Worm (Caenorhabditis elegans) whole organism, young adult: ENCODE results near the gene C18A11.1.

Experiments used
- D2030.7 ChIP-seq: fragments of 200-800 bp; sonication (Bioruptor generic); IDR thresholded peaks from 2 replicates; pipeline ENCODE4 v1.3.6; 2022; ENCODE audit warnings: missing genetic modification reagents, missing genetic modification characterization, missing compliant biosample characterization
- F33H1.4 ChIP-seq: fragments of 200-800 bp; sonication (Bioruptor generic); IDR thresholded peaks from 2 replicates; pipeline ENCODE4 v1.3.6; 2022; ENCODE audit warnings: missing genetic modification reagents, missing genetic modification characterization, missing compliant biosample characterization
- F49E8.2 ChIP-seq: sonication (generic microtip); optimal IDR thresholded peaks from 3 replicates; lab custom pipeline; 2017; ENCODE audit warnings: missing genetic modification characterization, mild to moderate bottlenecking, missing compliant biosample characterization, antibody characterized with exemption, moderate library complexity; ENCODE audit not compliant: insufficient read depth
- F52B5.7 ChIP-seq: sonication (generic microtip); optimal IDR thresholded peaks from 2 replicates; lab custom pipeline; 2016; ENCODE audit warnings: mild to moderate bottlenecking, missing genetic modification characterization, missing compliant biosample characterization
- T07F8.4 ChIP-seq: sonication (generic microtip); optimal IDR thresholded peaks from 2 replicates; lab custom pipeline; 2016; ENCODE audit warnings: mild to moderate bottlenecking, missing genetic modification characterization, moderate library complexity, missing compliant biosample characterization
- Y53G8AR.9 ChIP-seq: fragments of 200-800 bp; sonication (Bioruptor generic); conservative IDR thresholded peaks from 2 replicates; pipeline ENCODE4 v1.3.6; 2022; ENCODE audit warnings: missing genetic modification reagents, missing genetic modification characterization, missing compliant biosample characterization
- Y79H2A.3 ChIP-seq: fragments of 200-800 bp; sonication (Bioruptor generic); conservative IDR thresholded peaks from 2 replicates; pipeline ENCODE4 v1.3.6; 2022; ENCODE audit warnings: missing genetic modification reagents, missing genetic modification characterization, missing compliant biosample characterization
- Y95B8A.8 ChIP-seq: fragments of 200-800 bp; sonication (Bioruptor generic); IDR thresholded peaks from 2 replicates; pipeline ENCODE4 v1.3.6; 2022; ENCODE audit warnings: missing genetic modification reagents, missing genetic modification characterization, missing compliant biosample characterization
- aptf-2 ChIP-seq: fragments of 200-800 bp; sonication (Bioruptor generic); conservative IDR thresholded peaks from 2 replicates; pipeline ENCODE4 v1.3.6; 2022; ENCODE audit warnings: missing genetic modification reagents, missing genetic modification characterization, missing compliant biosample characterization
- attf-3 ChIP-seq: fragments of 200-800 bp; sonication (Bioruptor generic); conservative IDR thresholded peaks from 2 replicates; pipeline ENCODE4 v1.3.6; 2022; ENCODE audit warnings: missing genetic modification reagents, missing genetic modification characterization, missing compliant biosample characterization
- attf-6 ChIP-seq: fragments of 200-800 bp; sonication (Bioruptor generic); IDR thresholded peaks from 2 replicates; pipeline ENCODE4 v1.3.6; 2022; ENCODE audit warnings: missing genetic modification reagents, missing genetic modification characterization, missing compliant biosample characterization
- bed-2 ChIP-seq: fragments of 200-800 bp; sonication (Bioruptor generic); IDR thresholded peaks from 2 replicates; pipeline ENCODE4 v1.3.6; 2022; ENCODE audit warnings: missing genetic modification reagents, missing genetic modification characterization, missing compliant biosample characterization
- ceh-100 ChIP-seq: fragments of 200-800 bp; sonication (Bioruptor generic); IDR thresholded peaks from 2 replicates; pipeline ENCODE4 v1.3.6; 2022; ENCODE audit warnings: missing genetic modification reagents, missing genetic modification characterization, missing compliant biosample characterization
- efl-1 ChIP-seq: fragments of 150-350 bp; optimal IDR thresholded peaks from 2 replicates; lab custom pipeline; 2014; ENCODE audit warnings: missing biosample characterization, missing genetic modification reagents, missing genetic modification characterization
- egl-44 ChIP-seq: fragments of 200-800 bp; sonication (Bioruptor generic); IDR thresholded peaks from 2 replicates; pipeline ENCODE4 v1.3.6; 2022; ENCODE audit warnings: missing genetic modification reagents, missing genetic modification characterization, missing compliant biosample characterization
- ekl-4 ChIP-seq: fragments of 200-800 bp; sonication (Bioruptor generic); IDR thresholded peaks from 2 replicates; pipeline ENCODE4 v1.3.6; 2022; ENCODE audit warnings: missing genetic modification reagents, missing genetic modification characterization, missing compliant biosample characterization
- ets-4 ChIP-seq: fragments of 200-800 bp; sonication (Bioruptor generic); optimal IDR thresholded peaks from 2 replicates; lab custom pipeline; 2018; ENCODE audit warnings: mild to moderate bottlenecking, missing genetic modification characterization, missing compliant biosample characterization
- fkh-3 ChIP-seq: sonication (generic microtip); optimal IDR thresholded peaks from 2 replicates; lab custom pipeline; 2016; ENCODE audit warnings: mild to moderate bottlenecking, missing genetic modification characterization, missing compliant biosample characterization
- hmg-1.2 ChIP-seq: fragments of 200-800 bp; sonication (Bioruptor generic); IDR thresholded peaks from 2 replicates; pipeline ENCODE4 v1.3.6; 2022; ENCODE audit warnings: missing genetic modification reagents, missing genetic modification characterization, missing compliant biosample characterization
- let-607 ChIP-seq, 2 experiments: fragments of 200-800 bp in 1 of 2; sonication (Bioruptor generic) in 1 of 2; sonication (generic microtip) in 1 of 2; optimal IDR thresholded peaks; 2 replicates each; lab custom pipeline; 2016 to 2018; ENCODE audit warnings: mild to moderate bottlenecking in 2 of 2, missing compliant biosample characterization in 2 of 2, missing genetic modification characterization in 2 of 2, moderate library complexity in 2 of 2, missing genotype in 1 of 2
- lin-40 ChIP-seq: sonication (generic microtip); optimal IDR thresholded peaks from 2 replicates; lab custom pipeline; 2016; ENCODE audit warnings: missing genetic modification characterization, mild to moderate bottlenecking, missing compliant biosample characterization, missing genotype, missing genetic modification reagents
- lsl-1 ChIP-seq: fragments of 200-800 bp; sonication (Bioruptor generic); optimal IDR thresholded peaks from 2 replicates; lab custom pipeline; 2018; ENCODE audit warnings: mild to moderate bottlenecking, missing genetic modification characterization, moderate library complexity, missing compliant biosample characterization
- madf-3 ChIP-seq: fragments of 200-800 bp; sonication (Bioruptor generic); IDR thresholded peaks from 2 replicates; pipeline ENCODE4 v1.3.6; 2022; ENCODE audit warnings: missing genetic modification reagents, missing genetic modification characterization, missing compliant biosample characterization
- madf-6 ChIP-seq: fragments of 200-800 bp; sonication (Bioruptor generic); IDR thresholded peaks from 2 replicates; pipeline ENCODE4 v1.3.6; 2022; ENCODE audit warnings: missing genetic modification reagents, missing genetic modification characterization, missing compliant biosample characterization
- madf-8 ChIP-seq: fragments of 200-800 bp; sonication (Bioruptor generic); conservative IDR thresholded peaks from 2 replicates; pipeline ENCODE4 v1.3.6; 2022; ENCODE audit warnings: missing genetic modification reagents, missing genetic modification characterization, missing compliant biosample characterization
- mcd-1 ChIP-seq: fragments of 200-800 bp; sonication (Bioruptor generic); IDR thresholded peaks from 2 replicates; pipeline ENCODE4 v1.3.6; 2022; ENCODE audit warnings: missing genetic modification reagents, missing genetic modification characterization, missing compliant biosample characterization
- nfya-1 ChIP-seq: sonication (generic microtip); optimal IDR thresholded peaks from 2 replicates; lab custom pipeline; 2017; ENCODE audit warnings: antibody characterized with exemption, missing compliant biosample characterization, missing genetic modification characterization, borderline replicate concordance; ENCODE audit not compliant: insufficient read depth
- nhr-120 ChIP-seq: fragments of 200-800 bp; sonication (Bioruptor generic); IDR thresholded peaks from 2 replicates; pipeline ENCODE4 v1.3.6; 2022; ENCODE audit warnings: missing genetic modification characterization, missing compliant biosample characterization
- nhr-80 ChIP-seq: sonication (generic microtip); optimal IDR thresholded peaks from 2 replicates; lab custom pipeline; 2016; ENCODE audit warnings: missing genetic modification characterization, missing compliant biosample characterization
- nhr-90 ChIP-seq: sonication (generic microtip); optimal IDR thresholded peaks from 2 replicates; lab custom pipeline; 2016; ENCODE audit warnings: missing genotype, mild to moderate bottlenecking, missing genetic modification characterization, missing compliant biosample characterization
- snpc-1.3 ChIP-seq: sonication (generic microtip); optimal IDR thresholded peaks from 2 replicates; lab custom pipeline; 2017; ENCODE audit warnings: missing genetic modification characterization, mild to moderate bottlenecking, missing compliant biosample characterization, antibody characterized with exemption, moderate library complexity, missing genotype, missing genetic modification reagents; ENCODE audit not compliant: insufficient read depth
- snpc-3.4 ChIP-seq: sonication (generic microtip); optimal IDR thresholded peaks from 2 replicates; lab custom pipeline; 2017; ENCODE audit warnings: missing genetic modification characterization, mild to moderate bottlenecking, missing compliant biosample characterization, antibody characterized with exemption, moderate library complexity, missing genotype, missing genetic modification reagents
- tbp1 ChIP-seq: fragments of 200-800 bp; sonication (Bioruptor generic); optimal IDR thresholded peaks from 2 replicates; lab custom pipeline; 2018; ENCODE audit warnings: mild to moderate bottlenecking, missing genetic modification characterization, missing compliant biosample characterization
- tbx-9 ChIP-seq: sonication (generic microtip); optimal IDR thresholded peaks from 2 replicates; lab custom pipeline; 2016; ENCODE audit warnings: borderline replicate concordance, missing genetic modification characterization, inconsistent platforms, missing compliant biosample characterization
- tlf-1 ChIP-seq: fragments of 200-800 bp; sonication (Bioruptor generic); optimal IDR thresholded peaks from 2 replicates; lab custom pipeline; 2018; ENCODE audit warnings: mild to moderate bottlenecking, missing genetic modification characterization, missing compliant biosample characterization
- xnd-1 ChIP-seq: sonication (generic microtip); optimal IDR thresholded peaks from 2 replicates; lab custom pipeline; 2016; ENCODE audit warnings: missing genotype, missing genetic modification reagents, missing genetic modification characterization, missing compliant biosample characterization
- ztf-25 ChIP-seq: fragments of 200-800 bp; sonication (Bioruptor generic); IDR thresholded peaks from 2 replicates; pipeline ENCODE4 v1.3.6; 2022; ENCODE audit warnings: missing genetic modification reagents, missing genetic modification characterization, missing compliant biosample characterization
- ztf-26 ChIP-seq: sonication (generic microtip); optimal IDR thresholded peaks from 2 replicates; lab custom pipeline; 2017; ENCODE audit warnings: missing genetic modification characterization, missing compliant biosample characterization
- ztf-3 ChIP-seq: fragments of 200-800 bp; sonication (Bioruptor generic); optimal IDR thresholded peaks from 2 replicates; lab custom pipeline; 2018; ENCODE audit warnings: mild to moderate bottlenecking, missing genetic modification characterization, missing compliant biosample characterization
- ztf-6 ChIP-seq: fragments of 200-800 bp; sonication (Bioruptor generic); IDR thresholded peaks from 2 replicates; pipeline ENCODE4 v1.3.6; 2022; ENCODE audit warnings: missing genetic modification reagents, missing genetic modification characterization, missing compliant biosample characterization

C18A11.1 gene

ce11 chrX:8074527-8074926 lies 5.4 kb downstream of the C18A11.1 start:
- TF ChIP-seq nhr-80 (tag; lab: Kevin White, UChicago) (peak; percentile 80), F52B5.7 (tag; lab: Kevin White, UChicago) (no peak)

DNA sequence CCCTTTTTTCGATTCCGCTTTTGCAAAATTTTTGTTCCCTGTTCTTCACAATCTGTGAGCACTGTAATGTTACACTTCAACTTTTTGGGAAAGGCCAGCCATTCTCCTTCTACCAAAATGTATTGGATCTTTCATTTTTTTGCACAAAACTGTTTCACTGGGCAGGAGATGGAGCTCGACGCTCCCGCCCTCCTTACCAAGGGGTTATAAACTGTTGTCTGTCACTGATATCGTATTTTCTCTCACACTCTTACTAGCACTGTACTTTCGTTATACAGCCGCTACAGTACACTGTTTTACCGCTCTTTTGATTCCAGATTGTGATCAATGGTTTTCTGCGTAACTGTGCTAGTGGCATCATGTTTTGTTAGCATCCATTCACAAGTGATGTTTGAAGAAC lies 8.6 kb downstream of the C18A11.1 start, which contains the start of gene C46F2.1:
TSS of gene C46F2.1 (plus strand) at position 301 of the 400 bp plus-strand sequence.
- TF ChIP-seq ztf-25 (GFP tag; lab: Robert Waterston, UW): no peak
- TF ChIP-seq madf-8 (GFP tag; lab: Robert Waterston, UW): no peak
- no peak for TF ChIP-seq tbx-9 (tag; lab: Kevin White, UChicago)
- no peak for TF ChIP-seq snpc-1.3
- no peak for TF ChIP-seq attf-6 (GFP tag; lab: Robert Waterston, UW)
- TF ChIP-seq tbp1 (GFP tag; lab: Kevin White, UChicago): no peak
- no peak for TF ChIP-seq ceh-100
- TF ChIP-seq madf-6 (GFP tag; lab: Robert Waterston, UW): no peak
- TF ChIP-seq hmg-1.2 (GFP tag; lab: Robert Waterston, UW): no peak
- TF ChIP-seq lin-40: no peak
- TF ChIP-seq snpc-3.4 (tag; lab: Kevin White, UChicago): no peak
- no peak for TF ChIP-seq efl-1 (GFP tag; lab: Kevin White, UChicago)
- TF ChIP-seq nhr-90 (tag; lab: Kevin White, UChicago): no peak
- TF ChIP-seq F49E8.2 (tag; lab: Kevin White, UChicago): no peak
- no peak for TF ChIP-seq ekl-4 (GFP tag; lab: Robert Waterston, UW)
- no peak for TF ChIP-seq attf-3 (GFP tag; lab: Robert Waterston, UW)
- TF ChIP-seq fkh-3 (tag; lab: Kevin White, UChicago): no peak

ce11 chrX:8078374-8078773 lies 9.2 kb downstream of the C18A11.1 start:
- TF ChIP-seq lin-40 (no peak), nfya-1 (tag; lab: Kevin White, UChicago) (no peak), mcd-1 (no peak), D2030.7 (GFP tag; lab: Robert Waterston, UW) (no peak), madf-3 (no peak), nhr-80 (tag; lab: Kevin White, UChicago) (peak; percentile 54), F52B5.7 (tag; lab: Kevin White, UChicago) (no peak)

DNA sequence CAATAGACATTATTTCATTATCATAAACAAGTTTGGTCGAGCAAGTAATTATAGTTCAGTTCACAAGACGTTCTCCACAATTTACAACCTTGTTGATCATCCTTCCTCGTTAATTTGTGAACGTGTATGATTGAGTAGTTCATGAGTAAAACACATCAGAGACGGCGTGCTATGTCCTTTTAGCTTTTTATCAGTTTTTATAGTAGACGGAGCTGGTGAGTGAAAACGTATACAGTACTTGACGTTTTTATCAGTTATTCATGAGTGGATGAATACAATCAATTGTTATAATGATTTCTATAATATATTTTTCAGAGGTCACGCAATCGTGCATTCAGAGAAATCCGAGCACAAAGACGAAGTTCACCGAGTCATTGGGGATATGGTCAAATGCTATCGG lies 9.8 kb downstream of the C18A11.1 start:
- TF ChIP-seq lsl-1 (GFP tag; lab: Kevin White, UChicago) (no peak), let-607 (tag; optimal IDR thresholded peaks at IDR 0.05; lab: Kevin White, UChicago) (no peak), ztf-3 (GFP tag; lab: Kevin White, UChicago) (no peak), F33H1.4 (GFP tag; lab: Robert Waterston, UW) (no peak), bed-2 (GFP tag; lab: Robert Waterston, UW) (no peak)

ce11 chrX:8082703-8083102 lies 13.6 kb downstream of the C18A11.1 start:
- TF ChIP-seq xnd-1 (tag; lab: Kevin White, UChicago): no peak

DNA sequence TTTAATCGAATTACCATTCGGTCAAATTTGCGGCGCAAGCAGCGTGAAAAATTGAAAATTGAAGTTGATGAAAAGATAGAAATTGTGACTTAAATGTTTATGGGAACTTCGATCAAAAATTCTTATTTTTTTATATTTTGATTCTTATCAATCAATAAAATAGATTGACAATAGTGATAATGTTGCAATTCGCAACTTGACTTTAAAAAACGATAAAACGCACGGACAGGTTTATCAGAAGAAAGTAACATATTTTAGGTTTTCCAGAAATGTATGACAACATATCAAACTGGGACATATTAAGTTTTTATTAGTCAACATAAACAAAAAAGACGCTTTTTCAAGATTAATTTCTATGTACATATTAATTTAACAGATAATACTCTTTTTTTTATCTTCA lies 14.2 kb downstream of the C18A11.1 start:
- TF ChIP-seq egl-44 (GFP tag; lab: Robert Waterston, UW) (no peak), nhr-120 (GFP tag; lab: Robert Waterston, UW) (no peak), Y53G8AR.9 (no peak), F33H1.4 (GFP tag; lab: Robert Waterston, UW) (no peak), efl-1 (GFP tag; lab: Kevin White, UChicago) (no peak), ztf-6 (GFP tag; lab: Robert Waterston, UW) (no peak), T07F8.4 (tag; lab: Kevin White, UChicago) (no peak), ztf-3 (GFP tag; lab: Kevin White, UChicago) (no peak), Y79H2A.3 (GFP tag; lab: Robert Waterston, UW) (no peak), aptf-2 (GFP tag; lab: Robert Waterston, UW) (no peak), ztf-26 (tag; lab: Kevin White, UChicago) (no peak), tlf-1 (GFP tag; lab: Kevin White, UChicago) (no peak), ets-4 (GFP tag; lab: Kevin White, UChicago) (no peak), Y95B8A.8 (GFP tag; lab: Robert Waterston, UW) (no peak)
